Worm (Caenorhabditis elegans) whole organism, mixed stage, embryonic: ENCODE data around the gene clec-41.

Experiments used
- pha-4 ChIP-seq: fragments of 150-350 bp; optimal IDR thresholded peaks from 2 replicates; lab custom pipeline; 2018; ENCODE audit warnings: missing biosample characterization, missing genetic modification reagents, missing genetic modification characterization
- snpc-4 ChIP-seq: fragments of 150-350 bp; optimal IDR thresholded peaks from 2 replicates; lab custom pipeline; 2014; ENCODE audit warnings: missing biosample characterization, missing genetic modification characterization

DNA sequence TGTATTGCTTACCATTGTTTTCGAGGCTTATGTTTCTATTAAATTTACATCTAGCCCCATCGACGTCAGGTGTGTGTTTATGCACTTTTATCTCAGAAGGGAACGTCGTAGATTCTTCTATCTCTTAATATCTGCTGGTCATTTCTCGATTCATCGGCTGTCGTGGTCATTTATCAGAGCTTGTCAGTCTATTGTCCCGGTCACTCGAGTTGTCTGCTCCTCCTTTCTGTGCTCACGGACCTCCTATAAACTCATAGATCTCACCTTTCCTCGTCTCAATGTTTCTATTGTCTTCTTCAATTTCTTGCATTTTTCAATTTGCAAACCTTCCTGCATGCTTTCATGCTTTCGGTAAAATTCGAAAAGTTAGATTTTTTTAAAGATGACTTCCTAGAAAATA lies 16.3 kb upstream of the clec-41 start:
- no peak for TF ChIP-seq snpc-4
- no peak for TF ChIP-seq pha-4
